Worm (Caenorhabditis elegans) whole organism, young adult: Measurements from ENCODE around the gene K10H10.6.

Experiments used
- C17E4.6 ChIP-seq: fragments of 200-800 bp; sonication (Bioruptor generic); IDR thresholded peaks from 2 replicates; pipeline ENCODE4 v1.3.6; 2022; ENCODE audit warnings: missing genetic modification reagents, missing genetic modification characterization, missing compliant biosample characterization
- D2030.7 ChIP-seq: fragments of 200-800 bp; sonication (Bioruptor generic); IDR thresholded peaks from 2 replicates; pipeline ENCODE4 v1.3.6; 2022; ENCODE audit warnings: missing genetic modification reagents, missing genetic modification characterization, missing compliant biosample characterization
- F23B12.7 ChIP-seq: sonication (generic microtip); optimal IDR thresholded peaks from 2 replicates; lab custom pipeline; 2017; ENCODE audit warnings: missing genetic modification characterization, mild to moderate bottlenecking, missing compliant biosample characterization, antibody characterized with exemption, moderate library complexity; ENCODE audit not compliant: insufficient read depth
- F33H1.4 ChIP-seq: fragments of 200-800 bp; sonication (Bioruptor generic); IDR thresholded peaks from 2 replicates; pipeline ENCODE4 v1.3.6; 2022; ENCODE audit warnings: missing genetic modification reagents, missing genetic modification characterization, missing compliant biosample characterization
- F39B2.1 ChIP-seq: fragments of 200-800 bp; sonication (Bioruptor generic); IDR thresholded peaks from 2 replicates; pipeline ENCODE4 v1.3.6; 2022; ENCODE audit warnings: missing genetic modification reagents, missing genetic modification characterization, missing compliant biosample characterization
- F52B5.7 ChIP-seq: sonication (generic microtip); optimal IDR thresholded peaks from 2 replicates; lab custom pipeline; 2016; ENCODE audit warnings: mild to moderate bottlenecking, missing genetic modification characterization, missing compliant biosample characterization
- F57A8.1 ChIP-seq: fragments of 200-800 bp; sonication (Bioruptor generic); optimal IDR thresholded peaks from 2 replicates; lab custom pipeline; 2018; ENCODE audit warnings: mild to moderate bottlenecking, missing genetic modification characterization, moderate library complexity, missing compliant biosample characterization
- T07F8.4 ChIP-seq: sonication (generic microtip); optimal IDR thresholded peaks from 2 replicates; lab custom pipeline; 2016; ENCODE audit warnings: mild to moderate bottlenecking, missing genetic modification characterization, moderate library complexity, missing compliant biosample characterization
- T26A5.8 ChIP-seq: sonication (generic microtip); optimal IDR thresholded peaks from 2 replicates; lab custom pipeline; 2016; ENCODE audit warnings: missing genetic modification characterization, missing compliant biosample characterization
- Y53F4B.3 ChIP-seq: fragments of 200-800 bp; sonication (Bioruptor generic); IDR thresholded peaks from 2 replicates; pipeline ENCODE4 v1.3.6; 2022; ENCODE audit warnings: missing genetic modification reagents, missing genetic modification characterization, missing compliant biosample characterization
- Y53G8AR.9 ChIP-seq: fragments of 200-800 bp; sonication (Bioruptor generic); conservative IDR thresholded peaks from 2 replicates; pipeline ENCODE4 v1.3.6; 2022; ENCODE audit warnings: missing genetic modification reagents, missing genetic modification characterization, missing compliant biosample characterization
- Y56A3A.18 ChIP-seq: fragments of 200-800 bp; sonication (Bioruptor generic); IDR thresholded peaks from 2 replicates; pipeline ENCODE4 v1.3.6; 2022; ENCODE audit warnings: missing genetic modification reagents, missing genetic modification characterization, missing compliant biosample characterization
- Y67H2A.10 ChIP-seq: fragments of 200-800 bp; sonication (Bioruptor generic); conservative IDR thresholded peaks from 2 replicates; pipeline ENCODE4 v1.3.6; 2022; ENCODE audit warnings: missing genetic modification reagents, missing genetic modification characterization, missing compliant biosample characterization
- aptf-3 ChIP-seq: fragments of 200-800 bp; sonication (Bioruptor generic); IDR thresholded peaks from 2 replicates; pipeline ENCODE4 v1.3.6; 2022; ENCODE audit warnings: missing genetic modification characterization, missing compliant biosample characterization
- athp-1 ChIP-seq: sonication (generic microtip); optimal IDR thresholded peaks from 2 replicates; lab custom pipeline; 2017; ENCODE audit warnings: mild to moderate bottlenecking, missing genetic modification characterization, missing compliant biosample characterization
- attf-6 ChIP-seq: fragments of 200-800 bp; sonication (Bioruptor generic); IDR thresholded peaks from 2 replicates; pipeline ENCODE4 v1.3.6; 2022; ENCODE audit warnings: missing genetic modification reagents, missing genetic modification characterization, missing compliant biosample characterization
- ceh-27 ChIP-seq: fragments of 200-800 bp; sonication (Bioruptor generic); optimal IDR thresholded peaks from 2 replicates; lab custom pipeline; 2018; ENCODE audit warnings: mild to moderate bottlenecking, missing genetic modification characterization, moderate library complexity, missing compliant biosample characterization
- ceh-79 ChIP-seq: sonication (generic microtip); optimal IDR thresholded peaks from 2 replicates; lab custom pipeline; 2017; ENCODE audit warnings: mild to moderate bottlenecking, missing genetic modification characterization, missing compliant biosample characterization
- efl-1 ChIP-seq: fragments of 150-350 bp; optimal IDR thresholded peaks from 2 replicates; lab custom pipeline; 2014; ENCODE audit warnings: missing biosample characterization, missing genetic modification reagents, missing genetic modification characterization
- egl-18 ChIP-seq: fragments of 200-800 bp; sonication (Bioruptor generic); IDR thresholded peaks from 2 replicates; pipeline ENCODE4 v1.3.6; 2022; ENCODE audit warnings: missing genetic modification reagents, missing genetic modification characterization, missing compliant biosample characterization
- egrh-3 ChIP-seq: fragments of 200-800 bp; sonication (Bioruptor generic); IDR thresholded peaks from 2 replicates; pipeline ENCODE4 v1.3.6; 2022; ENCODE audit warnings: missing genetic modification reagents, missing genetic modification characterization, missing compliant biosample characterization
- ets-4 ChIP-seq: fragments of 200-800 bp; sonication (Bioruptor generic); optimal IDR thresholded peaks from 2 replicates; lab custom pipeline; 2018; ENCODE audit warnings: mild to moderate bottlenecking, missing genetic modification characterization, missing compliant biosample characterization
- fkh-3 ChIP-seq: sonication (generic microtip); optimal IDR thresholded peaks from 2 replicates; lab custom pipeline; 2016; ENCODE audit warnings: mild to moderate bottlenecking, missing genetic modification characterization, missing compliant biosample characterization
- him-1 ChIP-seq: sonication (generic microtip); optimal IDR thresholded peaks from 2 replicates; lab custom pipeline; 2016; ENCODE audit warnings: missing genotype, missing genetic modification reagents, missing genetic modification characterization, missing compliant biosample characterization
- hmg-1.2 ChIP-seq: fragments of 200-800 bp; sonication (Bioruptor generic); IDR thresholded peaks from 2 replicates; pipeline ENCODE4 v1.3.6; 2022; ENCODE audit warnings: missing genetic modification reagents, missing genetic modification characterization, missing compliant biosample characterization
- hrde-1 ChIP-seq: sonication (generic microtip); optimal IDR thresholded peaks from 2 replicates; lab custom pipeline; 2016; ENCODE audit warnings: missing genetic modification characterization, mild to moderate bottlenecking, missing compliant biosample characterization, moderate library complexity, missing genotype, missing genetic modification reagents, borderline replicate concordance
- hsf-1 ChIP-seq: fragments of 200-800 bp; sonication (Bioruptor generic); IDR thresholded peaks from 2 replicates; pipeline ENCODE4 v1.3.6; 2022; ENCODE audit warnings: missing genetic modification reagents, missing genetic modification characterization, missing compliant biosample characterization
- let-526 ChIP-seq: fragments of 200-800 bp; sonication (Bioruptor generic); IDR thresholded peaks from 2 replicates; pipeline ENCODE4 v1.3.6; 2022; ENCODE audit warnings: missing genetic modification reagents, missing genetic modification characterization, missing compliant biosample characterization
- let-607 ChIP-seq, 2 experiments: fragments of 200-800 bp in 1 of 2; sonication (Bioruptor generic) in 1 of 2; sonication (generic microtip) in 1 of 2; optimal IDR thresholded peaks; 2 replicates each; lab custom pipeline; 2016 to 2018; ENCODE audit warnings: mild to moderate bottlenecking in 2 of 2, missing compliant biosample characterization in 2 of 2, missing genetic modification characterization in 2 of 2, moderate library complexity in 2 of 2, missing genotype in 1 of 2
- lin-54 ChIP-seq: fragments of 200-800 bp; sonication (Bioruptor generic); optimal IDR thresholded peaks from 2 replicates; lab custom pipeline; 2018; ENCODE audit warnings: mild to moderate bottlenecking, missing genetic modification characterization, missing compliant biosample characterization
- lsy-27 ChIP-seq: sonication (generic microtip); optimal IDR thresholded peaks from 2 replicates; lab custom pipeline; 2017; ENCODE audit warnings: missing genetic modification characterization, mild to moderate bottlenecking, missing compliant biosample characterization, antibody characterized with exemption, missing genotype, borderline replicate concordance; ENCODE audit not compliant: insufficient read depth
- madf-8 ChIP-seq: fragments of 200-800 bp; sonication (Bioruptor generic); conservative IDR thresholded peaks from 2 replicates; pipeline ENCODE4 v1.3.6; 2022; ENCODE audit warnings: missing genetic modification reagents, missing genetic modification characterization, missing compliant biosample characterization
- mes-4 ChIP-seq: sonication (generic microtip); optimal IDR thresholded peaks from 2 replicates; lab custom pipeline; 2016; ENCODE audit warnings: missing genotype, missing genetic modification characterization, missing compliant biosample characterization
- nfya-1 ChIP-seq: sonication (generic microtip); optimal IDR thresholded peaks from 2 replicates; lab custom pipeline; 2017; ENCODE audit warnings: antibody characterized with exemption, missing compliant biosample characterization, missing genetic modification characterization, borderline replicate concordance; ENCODE audit not compliant: insufficient read depth
- nhr-120 ChIP-seq: fragments of 200-800 bp; sonication (Bioruptor generic); IDR thresholded peaks from 2 replicates; pipeline ENCODE4 v1.3.6; 2022; ENCODE audit warnings: missing genetic modification characterization, missing compliant biosample characterization
- nhr-179 ChIP-seq: sonication (generic microtip); optimal IDR thresholded peaks from 2 replicates; lab custom pipeline; 2016; ENCODE audit warnings: mild to moderate bottlenecking, missing genetic modification characterization, missing compliant biosample characterization
- pbrm-1 ChIP-seq: fragments of 200-800 bp; sonication (Bioruptor generic); IDR thresholded peaks from 2 replicates; pipeline ENCODE4 v1.3.6; 2022; ENCODE audit warnings: missing genetic modification reagents, missing genetic modification characterization, missing compliant biosample characterization
- pha-4 ChIP-seq: fragments of 150-350 bp; sonication (generic microtip); optimal IDR thresholded peaks from 2 replicates; lab custom pipeline; 2014; ENCODE audit warnings: missing biosample characterization, missing genetic modification reagents, missing genetic modification characterization
- rcor-1 ChIP-seq: fragments of 200-800 bp; sonication (Bioruptor generic); IDR thresholded peaks from 2 replicates; pipeline ENCODE4 v1.3.6; 2022; ENCODE audit warnings: missing genetic modification reagents, missing genetic modification characterization, missing compliant biosample characterization
- repo-1 ChIP-seq: sonication (generic microtip); optimal IDR thresholded peaks from 2 replicates; lab custom pipeline; 2017; ENCODE audit warnings: mild to moderate bottlenecking, missing genetic modification characterization, missing compliant biosample characterization
- rpc-1 ChIP-seq, 2 experiments: fragments of 150-350 bp in 1 of 2; sonication (generic microtip) in 1 of 2; optimal IDR thresholded peaks; 2 replicates each; lab custom pipeline; 2014 to 2018; ENCODE audit warnings: missing biosample characterization in 1 of 2, missing genetic modification characterization in 1 of 2, missing genetic modification reagents in 1 of 2, missing genotype in 1 of 2
- snpc-1.3 ChIP-seq: sonication (generic microtip); optimal IDR thresholded peaks from 2 replicates; lab custom pipeline; 2017; ENCODE audit warnings: missing genetic modification characterization, mild to moderate bottlenecking, missing compliant biosample characterization, antibody characterized with exemption, moderate library complexity, missing genotype, missing genetic modification reagents; ENCODE audit not compliant: insufficient read depth
- snpc-3.4 ChIP-seq: sonication (generic microtip); optimal IDR thresholded peaks from 2 replicates; lab custom pipeline; 2017; ENCODE audit warnings: missing genetic modification characterization, mild to moderate bottlenecking, missing compliant biosample characterization, antibody characterized with exemption, moderate library complexity, missing genotype, missing genetic modification reagents
- unc-130 ChIP-seq: sonication (generic microtip); optimal IDR thresholded peaks from 2 replicates; lab custom pipeline; 2016; ENCODE audit warnings: missing genetic modification reagents, missing genetic modification characterization, missing compliant biosample characterization
- ztf-18 ChIP-seq: sonication (generic microtip); optimal IDR thresholded peaks from 2 replicates; lab custom pipeline; 2016; ENCODE audit warnings: missing genotype, mild to moderate bottlenecking, missing genetic modification characterization, missing compliant biosample characterization
- ztf-26 ChIP-seq: sonication (generic microtip); optimal IDR thresholded peaks from 2 replicates; lab custom pipeline; 2017; ENCODE audit warnings: missing genetic modification characterization, missing compliant biosample characterization
- ztf-28 ChIP-seq: fragments of 200-800 bp; sonication (Bioruptor generic); IDR thresholded peaks from 2 replicates; pipeline ENCODE4 v1.3.6; 2022; ENCODE audit warnings: missing genetic modification reagents, missing genetic modification characterization, missing compliant biosample characterization

Gene K10H10.6

ce11 chrII:14523645-14524223, 20.6 kb downstream of the K10H10.6 start, which contains the start of gene pot-2:
Gene pot-2, plus strand, starts transcription at chrII:14524173.
- TF ChIP-seq ztf-28 (no peak), Y53F4B.3 (GFP tag; lab: Robert Waterston, UW) (no peak), snpc-3.4 (no peak), mes-4 (tag; lab: Kevin White, UChicago) (no peak), egl-18 (GFP tag; lab: Robert Waterston, UW) (no peak), lsy-27 (tag; lab: Kevin White, UChicago) (no peak), ets-4 (no peak), let-526 (GFP tag; lab: Robert Waterston, UW) (no peak), him-1 (no peak), F23B12.7 (no peak), attf-6 (GFP tag; lab: Robert Waterston, UW) (no peak), athp-1 (tag; lab: Kevin White, UChicago) (no peak), Y56A3A.18 (GFP tag; lab: Robert Waterston, UW) (no peak), hsf-1 (no peak), snpc-1.3 (tag; lab: Kevin White, UChicago) (peak; percentile 16), C17E4.6 (GFP tag; lab: Robert Waterston, UW) (no peak), T26A5.8 (tag; lab: Kevin White, UChicago) (no peak), madf-8 (GFP tag; lab: Robert Waterston, UW) (peak; percentile 58), rpc-1 (optimal IDR thresholded peaks at IDR 0.05; lab: Kevin White, UChicago) (no peak), rpc-1 (tag; optimal IDR thresholded peaks at IDR 0.05; lab: Kevin White, UChicago) (no peak), nhr-120 (no peak), Y53G8AR.9 (GFP tag; lab: Robert Waterston, UW) (no peak), rcor-1 (GFP tag; lab: Robert Waterston, UW) (no peak), pbrm-1 (GFP tag; lab: Robert Waterston, UW) (no peak), F52B5.7 (tag; lab: Kevin White, UChicago) (no peak), efl-1 (peak; percentile 75), repo-1 (tag; lab: Kevin White, UChicago) (no peak), ceh-79 (tag; lab: Kevin White, UChicago) (no peak), fkh-3 (tag; lab: Kevin White, UChicago) (no peak), Y67H2A.10 (GFP tag; lab: Robert Waterston, UW) (no peak), ztf-18 (tag; lab: Kevin White, UChicago) (no peak), ztf-26 (tag; lab: Kevin White, UChicago) (no peak), unc-130 (GFP tag; lab: Kevin White, UChicago) (no peak), nfya-1 (no peak), D2030.7 (GFP tag; lab: Robert Waterston, UW) (peak; percentile 50; the same call in 1 of the 2 replicates), F39B2.1 (GFP tag; lab: Robert Waterston, UW) (no peak), aptf-3 (no peak), T07F8.4 (tag; lab: Kevin White, UChicago) (no peak), hrde-1 (tag; lab: Kevin White, UChicago) (no peak), lin-54 (GFP tag; lab: Kevin White, UChicago) (peak; percentile 26), F57A8.1 (no peak), F33H1.4 (GFP tag; lab: Robert Waterston, UW) (0 out of 2 replicates have a peak, but pooled peaks have one; percentile 17), pha-4 (no peak), ceh-27 (GFP tag; lab: Kevin White, UChicago) (no peak), nhr-179 (tag; lab: Kevin White, UChicago) (no peak), let-607 (tag; optimal IDR thresholded peaks at IDR 0.05; lab: Kevin White, UChicago) (no peak), egrh-3 (no peak), hmg-1.2 (GFP tag; lab: Robert Waterston, UW) (no peak)
